Worm (Caenorhabditis elegans) whole organism, L3 larva: ENCODE results near the gene srb-13.
"Not testable (repeated sequence)": the region's sequence is repeated elsewhere in the genome, so short reads cannot be mapped to it uniquely, and the experiment has no call there.

Experiments
- R02D3.7 ChIP-seq: fragments of 150-350 bp; optimal IDR thresholded peaks from 2 replicates; lab custom pipeline; 2014; ENCODE audit warnings: missing biosample characterization, missing genetic modification characterization
- ama-1 ChIP-seq: fragments of 150-350 bp; optimal IDR thresholded peaks from 2 replicates; lab custom pipeline; 2018
- ceh-9 ChIP-seq: sonication (generic microtip); optimal IDR thresholded peaks from 2 replicates; lab custom pipeline; 2018; ENCODE audit warnings: missing biosample characterization, missing genetic modification characterization
- elt-3 ChIP-seq, 3 experiments: fragments of 150-350 bp in 1 of 3; sonication (generic microtip) in 2 of 3; optimal IDR thresholded peaks; 2 replicates in 2 of 3; 4 replicates in 1 of 3; lab custom pipeline; 2014 to 2017; ENCODE audit warnings: missing biosample characterization in 3 of 3, missing genetic modification characterization in 3 of 3
- fkh-10 ChIP-seq: sonication (generic microtip); optimal IDR thresholded peaks from 2 replicates; lab custom pipeline; 2017; ENCODE audit warnings: missing biosample characterization, missing genetic modification reagents, missing genetic modification characterization
- lin-15B ChIP-seq: fragments of 150-350 bp; optimal IDR thresholded peaks from 2 replicates; lab custom pipeline; 2014; ENCODE audit warnings: missing biosample characterization, missing genetic modification characterization
- nhr-28 ChIP-seq: fragments of 150-350 bp; optimal IDR thresholded peaks from 2 replicates; lab custom pipeline; 2014; ENCODE audit warnings: missing biosample characterization, missing genetic modification characterization
- pha-4 ChIP-seq: fragments of 150-350 bp; optimal IDR thresholded peaks from 2 replicates; lab custom pipeline; 2014; ENCODE audit warnings: missing biosample characterization, missing genetic modification reagents, missing genetic modification characterization
- pqm-1 ChIP-seq: fragments of 150-350 bp; optimal IDR thresholded peaks from 2 replicates; lab custom pipeline; 2017; ENCODE audit warnings: missing biosample characterization, missing genetic modification characterization, inconsistent platforms
- unc-62 ChIP-seq: fragments of 150-350 bp; sonication (generic microtip); optimal IDR thresholded peaks from 4 replicates; lab custom pipeline; 2014; ENCODE audit warnings: missing biosample characterization, missing genetic modification reagents, missing genetic modification characterization

ce11 chrII:5115235-5115634 is 42.2 kb downstream of the srb-13 start, which contains the start of gene msp-74:
- TF ChIP-seq elt-3 (tag; optimal IDR thresholded peaks at IDR 0.05; lab: Kevin White, UChicago); nhr-28 (tag; lab: Kevin White, UChicago); pqm-1 (tag; lab: Kevin White, UChicago); lin-15B (tag; lab: Kevin White, UChicago); pha-4 (tag; lab: Kevin White, UChicago); fkh-10; R02D3.7; ama-1; unc-62 (GFP tag; lab: Kevin White, UChicago); ceh-9 (tag; lab: Kevin White, UChicago): not testable (repeated sequence)
